Worm (Caenorhabditis elegans) whole organism, young adult: ENCODE results near the gene sox-3.

ENCODE experiments used
- nfya-1 ChIP-seq: sonication (generic microtip); optimal IDR thresholded peaks from 2 replicates; lab custom pipeline; 2017; ENCODE audit warnings: antibody characterized with exemption, missing compliant biosample characterization, missing genetic modification characterization, borderline replicate concordance; ENCODE audit not compliant: insufficient read depth
- unc-62 ChIP-seq: fragments of 150-350 bp; optimal IDR thresholded peaks from 2 replicates; lab custom pipeline; 2014; ENCODE audit warnings: missing biosample characterization, missing genetic modification reagents, missing genetic modification characterization

DNA sequence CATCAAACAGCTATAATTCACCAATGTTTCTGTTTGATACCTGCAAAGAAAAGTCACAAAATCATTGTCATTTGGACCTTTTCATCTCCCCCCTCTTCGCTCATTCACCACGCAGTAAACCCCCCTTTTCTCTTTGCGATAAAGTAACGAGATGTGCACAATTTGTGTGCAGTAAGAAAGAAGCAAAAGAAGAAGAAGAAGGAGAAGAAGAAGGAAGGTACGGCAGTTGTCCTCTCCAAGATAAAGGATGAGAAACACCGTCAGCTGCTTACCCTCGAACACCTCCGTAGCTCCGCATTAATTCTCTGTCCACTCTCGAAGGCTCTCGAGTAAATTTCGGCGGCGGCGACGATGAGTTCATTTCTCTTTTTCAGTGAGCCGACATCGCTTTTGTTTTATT is 39.3 kb downstream of the sox-3 start:
- no peak for TF ChIP-seq unc-62 (GFP tag; lab: Kevin White, UChicago)
- no peak for TF ChIP-seq nfya-1
